Worm (Caenorhabditis elegans) whole organism, late embryonic: ENCODE results near the gene spl-2.

Experiments used
- nhr-11 ChIP-seq: fragments of 150-350 bp; optimal IDR thresholded peaks from 2 replicates; lab custom pipeline; 2014; ENCODE audit warnings: missing biosample characterization, missing genetic modification characterization
- pax-1 ChIP-seq: fragments of 150-350 bp; optimal IDR thresholded peaks from 2 replicates; lab custom pipeline; 2014; ENCODE audit warnings: missing biosample characterization, missing genetic modification characterization

DNA sequence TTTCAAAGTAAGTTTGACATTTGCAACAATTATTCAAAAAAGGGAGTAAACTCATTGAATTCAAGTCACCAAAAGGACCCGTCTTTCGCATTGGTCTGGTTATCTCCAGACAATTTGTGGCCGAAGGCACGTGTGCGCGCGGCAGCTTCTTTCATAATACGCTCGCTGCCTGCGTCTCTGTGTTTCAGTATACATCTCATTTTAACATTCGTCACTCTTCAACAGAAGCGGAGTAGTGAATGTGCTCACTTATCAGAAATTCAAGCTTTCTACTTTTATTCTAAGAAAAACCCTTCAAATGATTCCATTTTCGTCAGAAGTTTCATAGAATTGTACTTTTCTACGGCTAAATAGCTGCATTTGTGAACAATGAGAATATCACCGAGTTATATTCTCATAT, 18.1 kb downstream of the spl-2 start:
- TF ChIP-seq pax-1 (tag; lab: Kevin White, UChicago) (no peak), nhr-11 (tag; lab: Kevin White, UChicago) (no peak)
